Worm (Caenorhabditis elegans) whole organism, young adult: ENCODE measurements around the gene C08B6.11.

Experiments used
- B0261.1 ChIP-seq: sonication (generic microtip); optimal IDR thresholded peaks from 2 replicates; lab custom pipeline; 2016; ENCODE audit warnings: mild to moderate bottlenecking, missing genetic modification characterization, moderate library complexity, missing compliant biosample characterization
- T07F8.4 ChIP-seq: sonication (generic microtip); optimal IDR thresholded peaks from 2 replicates; lab custom pipeline; 2016; ENCODE audit warnings: mild to moderate bottlenecking, missing genetic modification characterization, moderate library complexity, missing compliant biosample characterization
- Y53F4B.3 ChIP-seq: fragments of 200-800 bp; sonication (Bioruptor generic); IDR thresholded peaks from 2 replicates; pipeline ENCODE4 v1.3.6; 2022; ENCODE audit warnings: missing genetic modification reagents, missing genetic modification characterization, missing compliant biosample characterization
- ceh-40 ChIP-seq: fragments of 200-800 bp; sonication (Bioruptor generic); IDR thresholded peaks from 2 replicates; pipeline ENCODE4 v1.3.6; 2022; ENCODE audit warnings: missing genetic modification characterization, missing compliant biosample characterization
- chd-7 ChIP-seq: sonication (generic microtip); optimal IDR thresholded peaks from 2 replicates; lab custom pipeline; 2016; ENCODE audit warnings: mild to moderate bottlenecking, missing genetic modification characterization, moderate library complexity, missing compliant biosample characterization
- egl-44 ChIP-seq: fragments of 200-800 bp; sonication (Bioruptor generic); IDR thresholded peaks from 2 replicates; pipeline ENCODE4 v1.3.6; 2022; ENCODE audit warnings: missing genetic modification reagents, missing genetic modification characterization, missing compliant biosample characterization
- ets-4 ChIP-seq: fragments of 200-800 bp; sonication (Bioruptor generic); optimal IDR thresholded peaks from 2 replicates; lab custom pipeline; 2018; ENCODE audit warnings: mild to moderate bottlenecking, missing genetic modification characterization, missing compliant biosample characterization
- fkh-3 ChIP-seq: sonication (generic microtip); optimal IDR thresholded peaks from 2 replicates; lab custom pipeline; 2016; ENCODE audit warnings: mild to moderate bottlenecking, missing genetic modification characterization, missing compliant biosample characterization
- hlh-26 ChIP-seq: fragments of 200-800 bp; sonication (Bioruptor generic); conservative IDR thresholded peaks from 2 replicates; pipeline ENCODE4 v1.3.6; 2022; ENCODE audit warnings: missing genetic modification reagents, missing genetic modification characterization, missing compliant biosample characterization
- snpc-3.4 ChIP-seq: sonication (generic microtip); optimal IDR thresholded peaks from 2 replicates; lab custom pipeline; 2017; ENCODE audit warnings: missing genetic modification characterization, mild to moderate bottlenecking, missing compliant biosample characterization, antibody characterized with exemption, moderate library complexity, missing genotype, missing genetic modification reagents
- snpc-4 ChIP-seq, 5 experiments: fragments of 150-350 bp in 1 of 5; sonication (generic microtip) in 4 of 5; optimal IDR thresholded peaks; 2 replicates each; lab custom pipeline; 2014 to 2018; ENCODE audit warnings: missing genetic modification characterization in 5 of 5, missing biosample characterization in 3 of 5, antibody characterized with exemption in 2 of 5, mild to moderate bottlenecking in 2 of 5, missing compliant biosample characterization in 2 of 5, missing genotype in 2 of 5, moderate library complexity in 2 of 5, missing genetic modification reagents in 1 of 5
- unc-62 ChIP-seq: fragments of 150-350 bp; optimal IDR thresholded peaks from 2 replicates; lab custom pipeline; 2014; ENCODE audit warnings: missing biosample characterization, missing genetic modification reagents, missing genetic modification characterization

ce11 chrV:10086141-10086540 is 21.3 kb upstream of the C08B6.11 start:
- TF ChIP-seq snpc-4 (GFP tag; optimal IDR thresholded peaks at IDR 0.05; lab: Kevin White, UChicago) (no peak), snpc-4 (tag; optimal IDR thresholded peaks at IDR 0.05; lab: Kevin White, UChicago) (no peak), snpc-3.4 (tag; lab: Kevin White, UChicago) (no peak), B0261.1 (tag; lab: Kevin White, UChicago) (no peak), ceh-40 (no peak), unc-62 (no peak), hlh-26 (GFP tag; lab: Robert Waterston, UW) (no peak), Y53F4B.3 (GFP tag; lab: Robert Waterston, UW) (no peak), fkh-3 (tag; lab: Kevin White, UChicago) (no peak), T07F8.4 (no peak), chd-7 (tag; lab: Kevin White, UChicago) (no peak), ets-4 (GFP tag; lab: Kevin White, UChicago) (no peak), egl-44 (GFP tag; lab: Robert Waterston, UW) (no peak)
